Fruit fly (Drosophila melanogaster) whole organism, wandering third instar larva: Measurements from ENCODE around the gene GstD2.

Experiments used
- Abd-B ChIP-seq: fragments of >200 bp; optimal IDR thresholded peaks from 2 replicates; lab custom pipeline; 2017; ENCODE audit warnings: missing biosample characterization, missing genetic modification characterization
- CG32264 ChIP-seq: fragments of 200-800 bp; sonication (Bioruptor generic); optimal IDR thresholded peaks from 2 replicates; lab custom pipeline; 2016; ENCODE audit warnings: missing biosample characterization, missing genetic modification characterization
- CrebA ChIP-seq: fragments of 200-800 bp; sonication (Bioruptor generic); optimal IDR thresholded peaks from 2 replicates; lab custom pipeline; 2016; ENCODE audit warnings: missing biosample characterization, mild to moderate bottlenecking, missing genetic modification characterization, borderline replicate concordance
- Dfd ChIP-seq: fragments of >200 bp; optimal IDR thresholded peaks from 2 replicates; lab custom pipeline; 2017; ENCODE audit warnings: missing biosample characterization, missing genetic modification characterization
- Dif ChIP-seq: fragments of 200-275, 200-300 bp; sonication (Bioruptor generic); optimal IDR thresholded peaks from 2 replicates; lab custom pipeline; 2018; ENCODE audit warnings: missing biosample characterization, missing genetic modification characterization; ENCODE audit not compliant: partially characterized antibody
- GATAd ChIP-seq: sonication (Bioruptor generic); optimal IDR thresholded peaks from 2 replicates; lab custom pipeline; 2016; ENCODE audit warnings: missing biosample characterization, missing genetic modification characterization
- HLH106 ChIP-seq: fragments of 200-800 bp; optimal IDR thresholded peaks from 3 replicates; lab custom pipeline; 2019; ENCODE audit warnings: missing biosample characterization, mild to moderate bottlenecking, missing genetic modification characterization, moderate library complexity
- Hnf4 ChIP-seq: fragments of 200-800 bp; sonication (Bioruptor generic); optimal IDR thresholded peaks from 2 replicates; lab custom pipeline; 2016; ENCODE audit warnings: missing biosample characterization, mild to moderate bottlenecking, missing genetic modification characterization
- Hr78 ChIP-seq: fragments of >200 bp; optimal IDR thresholded peaks from 2 replicates; lab custom pipeline; 2017; ENCODE audit warnings: missing biosample characterization, missing genetic modification characterization
- Hr83 ChIP-seq: fragments of 200-300 bp; sonication (Bioruptor generic); optimal IDR thresholded peaks from 2 replicates; lab custom pipeline; 2016; ENCODE audit warnings: missing biosample characterization, mild to moderate bottlenecking, missing genetic modification characterization, moderate library complexity; ENCODE audit not compliant: poor library complexity, severe bottlenecking
- Jra ChIP-seq: sonication (Bioruptor generic); optimal IDR thresholded peaks from 2 replicates; lab custom pipeline; 2016; ENCODE audit warnings: missing biosample characterization, missing genetic modification characterization
- Mio ChIP-seq: sonication (Bioruptor generic); optimal IDR thresholded peaks from 2 replicates; lab custom pipeline; 2016; ENCODE audit warnings: missing biosample characterization, missing genetic modification characterization
- Myc ChIP-seq: fragments of >200 bp; optimal IDR thresholded peaks from 2 replicates; lab custom pipeline; 2017
- N ChIP-seq: fragments of >200 bp; optimal IDR thresholded peaks from 2 replicates; lab custom pipeline; 2018; ENCODE audit warnings: missing biosample characterization, missing external identifiers, missing genetic modification characterization
- OdsH ChIP-seq: fragments of 200-800 bp; sonication (Bioruptor generic); optimal IDR thresholded peaks from 2 replicates; lab custom pipeline; 2016; ENCODE audit warnings: missing biosample characterization, mild to moderate bottlenecking, missing genetic modification characterization
- Rel ChIP-seq, 2 experiments: fragments of 200-800 bp; sonication (Bioruptor generic) in 1 of 2; optimal IDR thresholded peaks; 2 replicates in 1 of 2; 3 replicates in 1 of 2; lab custom pipeline; 2016 to 2019; ENCODE audit warnings: mild to moderate bottlenecking in 2 of 2, missing biosample characterization in 2 of 2, missing genetic modification characterization in 2 of 2, moderate library complexity in 1 of 2
- Sp1 ChIP-seq: fragments of 200-800 bp; sonication (Bioruptor generic); optimal IDR thresholded peaks from 3 replicates; lab custom pipeline; 2019; ENCODE audit warnings: missing biosample characterization, mild to moderate bottlenecking, missing genetic modification characterization, moderate library complexity
- Vsx2 ChIP-seq: fragments of 200-300, 225-300 bp; sonication (Bioruptor generic); optimal IDR thresholded peaks from 2 replicates; lab custom pipeline; 2018; ENCODE audit warnings: missing biosample characterization, missing genetic modification characterization; ENCODE audit not compliant: partially characterized antibody
- br ChIP-seq: fragments of 200-800 bp; sonication (Bioruptor generic); optimal IDR thresholded peaks from 2 replicates; lab custom pipeline; 2016; ENCODE audit warnings: missing biosample characterization, missing genetic modification characterization
- brk ChIP-seq: fragments of 200-800 bp; sonication (Bioruptor generic); optimal IDR thresholded peaks from 2 replicates; lab custom pipeline; 2016; ENCODE audit warnings: missing biosample characterization, mild to moderate bottlenecking, missing genetic modification characterization
- dl ChIP-seq, 2 experiments: fragments of 175-275, 200-275 bp in 1 of 2; fragments of 200-275 bp in 1 of 2; sonication (Bioruptor generic); optimal IDR thresholded peaks; lab custom pipeline; 2018; ENCODE audit warnings: mild to moderate bottlenecking in 2 of 2, missing biosample characterization in 2 of 2, missing genetic modification characterization in 2 of 2, moderate library complexity in 2 of 2; ENCODE audit not compliant: partially characterized antibody in 2 of 2, insufficient read depth in 1 of 2
- dmrt93B ChIP-seq: fragments of 200-800 bp; sonication (Bioruptor generic); optimal IDR thresholded peaks from 2 replicates; lab custom pipeline; 2018; ENCODE audit warnings: missing biosample characterization, mild to moderate bottlenecking, missing genetic modification characterization
- dsf ChIP-seq: sonication (Bioruptor generic); optimal IDR thresholded peaks from 2 replicates; lab custom pipeline; 2016; ENCODE audit warnings: missing biosample characterization, missing genetic modification characterization, borderline replicate concordance
- ey ChIP-seq: fragments of 200-800 bp; sonication (Bioruptor generic); optimal IDR thresholded peaks from 2 replicates; lab custom pipeline; 2016; ENCODE audit warnings: missing biosample characterization, missing genetic modification characterization
- foxo ChIP-seq, 2 experiments: fragments of 200-800 bp; sonication (Bioruptor generic); optimal IDR thresholded peaks; 2 replicates in 1 of 2; 3 replicates in 1 of 2; lab custom pipeline; 2016 to 2017; ENCODE audit warnings: missing biosample characterization in 2 of 2, missing genetic modification characterization in 2 of 2
- fru ChIP-seq: fragments of 200-800 bp; sonication (Bioruptor generic); optimal IDR thresholded peaks from 3 replicates; lab custom pipeline; 2016; ENCODE audit warnings: missing biosample characterization, mild to moderate bottlenecking, missing genetic modification characterization
- h ChIP-seq: fragments of 200-800 bp; sonication (Bioruptor generic); optimal IDR thresholded peaks from 3 replicates; lab custom pipeline; 2016; ENCODE audit warnings: missing biosample characterization, mild to moderate bottlenecking, missing genetic modification characterization
- jim ChIP-seq: fragments of 175-275, 200-325 bp; sonication (Bioruptor generic); optimal IDR thresholded peaks from 2 replicates; lab custom pipeline; 2016; ENCODE audit warnings: missing biosample characterization, mild to moderate bottlenecking, missing genetic modification characterization
- lola ChIP-seq: fragments of >200 bp; optimal IDR thresholded peaks from 2 replicates; lab custom pipeline; 2017; ENCODE audit warnings: missing biosample characterization, missing genetic modification characterization
- pan ChIP-seq: fragments of >200 bp; optimal IDR thresholded peaks from 2 replicates; lab custom pipeline; 2017
- psq ChIP-seq: fragments of 200-800 bp; sonication (Bioruptor generic); optimal IDR thresholded peaks from 3 replicates; lab custom pipeline; 2017; ENCODE audit warnings: missing biosample characterization, mild to moderate bottlenecking, missing genetic modification characterization, moderate library complexity
- rgr ChIP-seq: fragments of 200-800 bp; sonication (Bioruptor generic); optimal IDR thresholded peaks from 3 replicates; lab custom pipeline; 2016; ENCODE audit warnings: missing biosample characterization, mild to moderate bottlenecking, missing genetic modification characterization
- sage ChIP-seq: fragments of 200-800 bp; sonication (Bioruptor generic); optimal IDR thresholded peaks from 2 replicates; lab custom pipeline; 2016; ENCODE audit warnings: missing biosample characterization, mild to moderate bottlenecking, missing genetic modification characterization
- sv ChIP-seq: fragments of 200-800 bp; sonication (Bioruptor generic); optimal IDR thresholded peaks from 3 replicates; lab custom pipeline; 2016; ENCODE audit warnings: missing biosample characterization, missing genetic modification characterization
- tai ChIP-seq: sonication (Bioruptor generic); optimal IDR thresholded peaks from 2 replicates; lab custom pipeline; 2016; ENCODE audit warnings: missing biosample characterization, missing genetic modification characterization
- usp ChIP-seq: fragments of >200 bp; optimal IDR thresholded peaks from 2 replicates; lab custom pipeline; 2017; ENCODE audit warnings: missing biosample characterization, missing genetic modification characterization
- woc ChIP-seq: sonication (Bioruptor generic); optimal IDR thresholded peaks from 2 replicates; lab custom pipeline; 2016; ENCODE audit warnings: missing biosample characterization, mild to moderate bottlenecking, missing genetic modification characterization

Gene GstD2

dm6 chr3R:12398054-12398453 lies 26.3 kb downstream of the GstD2 start:
- TF ChIP-seq CG32264 (no peak), Jra (GFP tag; lab: Kevin White, UChicago) (no peak), dsf (no peak), sv (no peak), Mio (GFP tag; lab: Kevin White, UChicago) (no peak), Rel (GFP tag; optimal IDR thresholded peaks at IDR 0.05; lab: Kevin White, UChicago) (no peak), Rel (tag; optimal IDR thresholded peaks at IDR 0.05; lab: Kevin White, UChicago) (no peak), N (GFP tag; lab: Kevin White, UChicago) (no peak), tai (no peak), Abd-B (GFP tag; lab: Kevin White, UChicago) (no peak), Hr83 (GFP tag; lab: Kevin White, UChicago) (no peak), h (GFP tag; lab: Kevin White, UChicago) (peak; percentile 24), sage (peak; percentile 38), HLH106 (no peak), fru (GFP tag; lab: Kevin White, UChicago) (no peak), CrebA (GFP tag; lab: Kevin White, UChicago) (peak; percentile 28)

DNA sequence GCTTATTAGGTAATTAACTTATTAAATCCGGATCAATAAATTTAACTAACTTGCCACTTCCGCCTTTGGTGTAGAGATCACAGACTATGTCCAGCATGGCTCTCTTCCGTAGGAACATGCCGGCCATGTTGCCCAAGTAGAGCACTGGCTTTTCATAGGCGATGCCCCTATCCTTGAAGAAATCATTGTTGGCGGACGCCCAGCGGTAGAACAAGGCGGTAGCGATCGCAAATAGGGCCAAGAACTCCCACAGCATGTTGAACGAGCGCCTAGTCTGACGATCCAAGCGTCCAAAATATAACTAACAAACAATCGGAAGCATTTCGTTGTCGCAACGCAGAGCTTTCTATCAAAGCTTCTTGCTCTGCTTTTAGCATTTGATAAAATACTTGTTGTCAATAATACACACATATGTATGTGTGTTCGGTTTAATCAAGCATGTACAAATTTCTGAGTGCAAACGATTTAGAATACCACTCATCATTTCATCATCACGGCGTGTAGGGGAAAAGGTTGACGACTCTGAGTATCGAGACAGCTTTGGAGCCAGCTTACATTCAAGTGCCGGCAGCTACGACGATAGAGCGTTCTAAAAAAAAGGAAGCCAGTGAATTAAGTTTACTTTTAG lies 27.0 kb downstream of the GstD2 start, which contains the start of gene Cyp9f3:
Gene Cyp9f3 (minus strand): TSS at position 310 of the 628 bp plus-strand sequence.
- no peak for TF ChIP-seq dsf
- TF ChIP-seq Vsx2 = peak; percentile 20
- peak; percentile 32 for TF ChIP-seq CrebA (GFP tag; lab: Kevin White, UChicago)
- peak; percentile 9 for TF ChIP-seq rgr (GFP tag; lab: Kevin White, UChicago)
- no peak for TF ChIP-seq usp (GFP tag; lab: Kevin White, UChicago)
- no peak for TF ChIP-seq h (GFP tag; lab: Kevin White, UChicago)

DNA sequence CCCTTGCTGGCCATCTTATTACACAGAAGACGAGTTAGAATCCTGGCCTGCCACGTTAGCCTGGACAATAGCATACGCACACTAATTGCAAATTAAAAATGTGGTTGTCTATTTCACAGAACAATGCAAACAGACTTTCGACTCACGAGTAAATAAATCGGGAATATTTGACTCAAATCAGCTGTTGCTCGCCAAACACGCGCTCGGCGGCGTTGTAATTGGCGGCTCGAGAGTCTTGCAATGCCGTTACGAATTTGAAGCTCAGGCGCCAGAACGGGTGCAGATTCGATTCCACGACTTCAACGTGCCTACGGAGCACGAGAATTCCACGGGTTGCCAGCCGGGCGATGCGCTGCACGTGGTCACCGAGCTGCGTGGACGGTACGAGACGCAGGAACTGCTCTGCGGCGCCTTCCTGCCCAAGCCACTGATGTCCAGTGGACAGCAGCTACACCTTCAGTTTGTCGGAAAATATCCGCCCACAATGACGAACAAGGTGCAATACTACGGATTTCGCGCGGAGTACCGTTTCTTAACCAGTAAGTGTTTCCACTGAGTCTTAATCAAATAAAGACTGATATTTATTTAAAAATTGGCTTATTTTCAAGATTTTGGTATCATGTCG lies 30.0 kb downstream of the GstD2 start, which contains the start of gene DNAlig3:
Gene DNAlig3 (minus strand): TSS at position 168 of the 625 bp plus-strand sequence.
- TF ChIP-seq HLH106 (no peak), psq (GFP tag; lab: Kevin White, UChicago) (no peak), Rel (GFP tag; optimal IDR thresholded peaks at IDR 0.05; lab: Kevin White, UChicago) (no peak), Rel (tag; optimal IDR thresholded peaks at IDR 0.05; lab: Kevin White, UChicago) (peak; percentile 83), Dif (no peak), jim (GFP tag; lab: Kevin White, UChicago) (no peak)

- TF ChIP-seq Vsx2 (no peak), psq (GFP tag; lab: Kevin White, UChicago) (peak; percentile 84), Hr78 (GFP tag; lab: Kevin White, UChicago) (no peak), Rel (GFP tag; optimal IDR thresholded peaks at IDR 0.05; lab: Kevin White, UChicago) (peak; percentile 90), Rel (tag; optimal IDR thresholded peaks at IDR 0.05; lab: Kevin White, UChicago) (peak; percentile 93), Dfd (no peak), Sp1 (peak; percentile 99), ey (GFP tag; lab: Kevin White, UChicago) (peak; percentile 89), OdsH (GFP tag; lab: Kevin White, UChicago) (peak; percentile 95), pan (lab: Kevin White, UChicago) (no peak), sage (peak; percentile 99), Dif (no peak), Hnf4 (GFP tag; lab: Kevin White, UChicago) (peak; percentile 94), Abd-B (GFP tag; lab: Kevin White, UChicago) (no peak), jim (GFP tag; lab: Kevin White, UChicago) (no peak), Myc (lab: Kevin White, UChicago) (no peak), CG32264 (peak; percentile 94), br (GFP tag; lab: Kevin White, UChicago) (peak; percentile 95), dsf (peak; percentile 88), fru (GFP tag; lab: Kevin White, UChicago) (peak; percentile 94), N (GFP tag; lab: Kevin White, UChicago) (no peak), HLH106 (peak; percentile 98), h (GFP tag; lab: Kevin White, UChicago) (peak; percentile 99), dl (GFP tag; optimal IDR thresholded peaks at IDR 0.05; lab: Kevin White, UChicago; ENCODE audit: insufficient read depth in 1 of 2, partially characterized antibody in 2 of 2) (no peak), foxo (GFP tag; optimal IDR thresholded peaks at IDR 0.05; lab: Kevin White, UChicago) (peak; percentile 89 to 96), GATAd (GFP tag; lab: Kevin White, UChicago) (peak; percentile 36), lola (GFP tag; lab: Kevin White, UChicago) (no peak), brk (peak; percentile 95), Jra (GFP tag; lab: Kevin White, UChicago) (peak; percentile 84), usp (GFP tag; lab: Kevin White, UChicago) (no peak), CrebA (GFP tag; lab: Kevin White, UChicago) (no peak), tai (no peak), woc (GFP tag; lab: Kevin White, UChicago) (peak; percentile 86), dmrt93B (GFP tag; lab: Kevin White, UChicago) (peak; percentile 99), Hr83 (GFP tag; lab: Kevin White, UChicago) (peak; percentile 92), sv (peak; percentile 94), Mio (GFP tag; lab: Kevin White, UChicago) (peak; percentile 59)
These were observed 31.2 kb downstream of the GstD2 start for dm6 chr3R:12402935-12403334.
